Worm (Caenorhabditis elegans) whole organism, L1 larva: ENCODE results near the gene F21H7.2.

ENCODE experiments used
- C04F5.9 ChIP-seq: sonication (generic microtip); optimal IDR thresholded peaks from 2 replicates; lab custom pipeline; 2016; ENCODE audit warnings: missing genetic modification characterization, missing compliant biosample characterization
- C16A3.4 ChIP-seq: fragments of 150-350 bp; optimal IDR thresholded peaks from 2 replicates; lab custom pipeline; 2014; ENCODE audit warnings: missing biosample characterization, missing genetic modification characterization
- C34B4.2 ChIP-seq: sonication (generic microtip); optimal IDR thresholded peaks from 2 replicates; lab custom pipeline; 2017; ENCODE audit warnings: mild to moderate bottlenecking, missing genetic modification characterization, missing compliant biosample characterization
- aha-1 ChIP-seq: fragments of 150-350 bp; optimal IDR thresholded peaks from 2 replicates; lab custom pipeline; 2014; ENCODE audit warnings: missing biosample characterization, missing genetic modification characterization
- ceh-8 ChIP-seq: fragments of 200-800 bp; sonication (Bioruptor generic); optimal IDR thresholded peaks from 2 replicates; lab custom pipeline; 2018; ENCODE audit warnings: mild to moderate bottlenecking, missing genetic modification characterization, moderate library complexity, missing compliant biosample characterization
- ceh-82 ChIP-seq, 3 experiments: fragments of 150-350 bp in 1 of 3; sonication (generic microtip) in 2 of 3; optimal IDR thresholded peaks; 2 replicates each; lab custom pipeline; 2014 to 2017; ENCODE audit warnings: missing biosample characterization in 3 of 3, missing genetic modification characterization in 3 of 3
- ceh-90 ChIP-seq: sonication (generic microtip); optimal IDR thresholded peaks from 2 replicates; lab custom pipeline; 2016; ENCODE audit warnings: missing genetic modification characterization, missing compliant biosample characterization
- dpl-1 ChIP-seq, 3 experiments: fragments of 150-350 bp in 2 of 3; sonication (generic microtip) in 1 of 3; optimal IDR thresholded peaks; 2 replicates each; lab custom pipeline; 2014 to 2017; ENCODE audit warnings: missing biosample characterization in 3 of 3, missing genetic modification characterization in 3 of 3, missing genetic modification reagents in 3 of 3
- dsc-1 ChIP-seq: sonication (generic microtip); optimal IDR thresholded peaks from 2 replicates; lab custom pipeline; 2016; ENCODE audit warnings: mild to moderate bottlenecking, missing genetic modification characterization, missing compliant biosample characterization
- efl-3 ChIP-seq: fragments of 200-800 bp; sonication (Bioruptor generic); optimal IDR thresholded peaks from 2 replicates; lab custom pipeline; 2018; ENCODE audit warnings: mild to moderate bottlenecking, missing genetic modification characterization, missing compliant biosample characterization
- egl-13 ChIP-seq: sonication (generic microtip); optimal IDR thresholded peaks from 2 replicates; lab custom pipeline; 2016; ENCODE audit warnings: missing genotype, missing genetic modification reagents, missing genetic modification characterization, missing compliant biosample characterization
- grh-1 ChIP-seq: fragments of 200-800 bp; sonication (Bioruptor generic); IDR thresholded peaks from 2 replicates; pipeline ENCODE4 v1.3.6; 2022; ENCODE audit warnings: missing genetic modification reagents, missing genetic modification characterization, missing compliant biosample characterization
- hlh-17 ChIP-seq: fragments of 200-800 bp; sonication (Bioruptor generic); optimal IDR thresholded peaks from 2 replicates; lab custom pipeline; 2018; ENCODE audit warnings: missing genetic modification characterization, mild to moderate bottlenecking, missing compliant biosample characterization, moderate library complexity, borderline replicate concordance
- lin-15B ChIP-seq: fragments of 150-350 bp; sonication (generic microtip); optimal IDR thresholded peaks from 3 replicates; lab custom pipeline; 2014; ENCODE audit warnings: missing biosample characterization, missing genetic modification characterization
- lin-35 ChIP-seq, 2 experiments: fragments of 150-350 bp; optimal IDR thresholded peaks; 2 replicates each; lab custom pipeline; 2014; ENCODE audit warnings: missing biosample characterization in 2 of 2, missing genetic modification characterization in 2 of 2, missing genetic modification reagents in 2 of 2
- lsy-2 ChIP-seq, 2 experiments: fragments of 150-350 bp; optimal IDR thresholded peaks; 2 replicates each; lab custom pipeline; 2014; ENCODE audit warnings: missing biosample characterization in 2 of 2, missing genetic modification characterization in 2 of 2
- mab-9 ChIP-seq: fragments of 200-800 bp; sonication (Bioruptor generic); IDR thresholded peaks from 2 replicates; pipeline ENCODE4 v1.3.6; 2022; ENCODE audit warnings: missing genetic modification reagents, missing genetic modification characterization, missing compliant biosample characterization
- nhr-11 ChIP-seq: fragments of 150-350 bp; optimal IDR thresholded peaks from 2 replicates; lab custom pipeline; 2014; ENCODE audit warnings: missing biosample characterization, missing genetic modification characterization
- nhr-12 ChIP-seq: sonication (generic microtip); optimal IDR thresholded peaks from 2 replicates; lab custom pipeline; 2017; ENCODE audit warnings: missing biosample characterization, missing genetic modification characterization
- nhr-19 ChIP-seq: fragments of 200-800 bp; sonication (Bioruptor generic); conservative IDR thresholded peaks from 2 replicates; pipeline ENCODE4 v1.3.6; 2022; ENCODE audit warnings: missing genetic modification characterization, missing compliant biosample characterization
- nhr-76 ChIP-seq: sonication (generic microtip); optimal IDR thresholded peaks from 2 replicates; lab custom pipeline; 2017; ENCODE audit warnings: missing biosample characterization, missing genetic modification characterization
- nhr-85 ChIP-seq: sonication (generic microtip); peaks from one replicate; lab custom pipeline; 2016; ENCODE audit warnings: missing genetic modification characterization, inconsistent platforms, missing compliant biosample characterization
- pag-3 ChIP-seq: sonication (generic microtip); optimal IDR thresholded peaks from 2 replicates; lab custom pipeline; 2017; ENCODE audit warnings: missing genetic modification characterization, mild to moderate bottlenecking, missing compliant biosample characterization, antibody characterized with exemption, borderline replicate concordance; ENCODE audit not compliant: insufficient read depth
- pax-3 ChIP-seq: fragments of 200-800 bp; sonication (Bioruptor generic); optimal IDR thresholded peaks from 2 replicates; lab custom pipeline; 2018; ENCODE audit warnings: mild to moderate bottlenecking, missing genetic modification characterization, moderate library complexity, missing compliant biosample characterization
- skn-1 ChIP-seq: fragments of 150-350 bp; optimal IDR thresholded peaks from 2 replicates; lab custom pipeline; 2014; ENCODE audit warnings: missing biosample characterization, missing genetic modification characterization
- snpc-4 ChIP-seq: fragments of 150-350 bp; optimal IDR thresholded peaks from 2 replicates; lab custom pipeline; 2014; ENCODE audit warnings: missing biosample characterization, missing genetic modification characterization
- sox-4 ChIP-seq: sonication (generic microtip); optimal IDR thresholded peaks from 2 replicates; lab custom pipeline; 2016; ENCODE audit warnings: missing genetic modification characterization, missing compliant biosample characterization
- sup-37 ChIP-seq: fragments of 200-800 bp; sonication (Bioruptor generic); optimal IDR thresholded peaks from 2 replicates; lab custom pipeline; 2018; ENCODE audit warnings: mild to moderate bottlenecking, missing genetic modification characterization, missing compliant biosample characterization
- tbx-2 ChIP-seq: sonication (generic microtip); optimal IDR thresholded peaks from 2 replicates; lab custom pipeline; 2016; ENCODE audit warnings: missing genetic modification characterization, missing compliant biosample characterization
- tlp-1 ChIP-seq: fragments of 150-350 bp; optimal IDR thresholded peaks from 2 replicates; lab custom pipeline; 2014; ENCODE audit warnings: missing biosample characterization, missing genetic modification characterization
- unc-130 ChIP-seq: fragments of 150-350 bp; optimal IDR thresholded peaks from 2 replicates; lab custom pipeline; 2017; ENCODE audit warnings: missing biosample characterization, missing genetic modification characterization, inconsistent platforms
- unc-62 ChIP-seq: fragments of 150-350 bp; optimal IDR thresholded peaks from 2 replicates; lab custom pipeline; 2014; ENCODE audit warnings: missing biosample characterization, missing genetic modification reagents, missing genetic modification characterization
- unc-98 ChIP-seq: fragments of 200-800 bp; sonication (Bioruptor generic); IDR thresholded peaks from 2 replicates; pipeline ENCODE4 v1.3.6; 2022; ENCODE audit warnings: missing genetic modification characterization, missing compliant biosample characterization
- xbp-1 ChIP-seq: sonication (generic microtip); optimal IDR thresholded peaks from 2 replicates; lab custom pipeline; 2016; ENCODE audit warnings: missing genetic modification characterization, missing compliant biosample characterization
- zip-4 ChIP-seq: fragments of 200-800 bp; sonication (Bioruptor generic); optimal IDR thresholded peaks from 2 replicates; lab custom pipeline; 2018; ENCODE audit warnings: mild to moderate bottlenecking, missing genetic modification characterization, moderate library complexity, missing compliant biosample characterization
- ztf-4 ChIP-seq: fragments of 150-350 bp; optimal IDR thresholded peaks from 2 replicates; lab custom pipeline; 2014; ENCODE audit warnings: missing biosample characterization, missing genetic modification characterization

The F21H7.2 gene

ce11 chrV:16269556-16269955, 39.8 kb upstream of the F21H7.2 start, which contains the start of the genes fbxa-2 and T13F3.8:
Gene fbxa-2, minus strand, starts transcription at chrV:16269656.
Gene T13F3.8, plus strand, starts transcription at chrV:16269800.
- TF ChIP-seq skn-1 (tag; lab: Kevin White, UChicago) (no peak), C04F5.9 (tag; lab: Kevin White, UChicago) (no peak), lin-15B (tag; lab: Kevin White, UChicago) (no peak), C34B4.2 (tag; lab: Kevin White, UChicago) (no peak), grh-1 (GFP tag; lab: Robert Waterston, UW) (no peak)

- TF ChIP-seq unc-130 (tag; lab: Kevin White, UChicago) (no peak), xbp-1 (no peak), nhr-76 (tag; lab: Kevin White, UChicago) (no peak), lin-35 (GFP tag; optimal IDR thresholded peaks at IDR 0.05; lab: Kevin White, UChicago) (no peak), snpc-4 (no peak), dsc-1 (tag; lab: Kevin White, UChicago) (no peak), egl-13 (tag; lab: Kevin White, UChicago) (no peak), ceh-8 (GFP tag; lab: Kevin White, UChicago) (no peak), tbx-2 (tag; lab: Kevin White, UChicago) (no peak), dpl-1 (GFP tag; optimal IDR thresholded peaks at IDR 0.05; lab: Kevin White, UChicago) (no peak), ceh-82 (tag; optimal IDR thresholded peaks at IDR 0.05; lab: Kevin White, UChicago) (no peak), lin-15B (tag; lab: Kevin White, UChicago) (no peak), tlp-1 (tag; lab: Kevin White, UChicago) (no peak), unc-98 (GFP tag; lab: Robert Waterston, UW) (no peak), nhr-12 (no peak)
- TF ChIP-seq, all 84 proteins: peak for 0
These were observed 36.7 kb upstream of the F21H7.2 start, which contains the start of gene T13F3.4 for ce11 chrV:16266514-16266913. Gene T13F3.4, minus strand, starts transcription at chrV:16266614.

ce11 chrV:16259684-16260083, 29.9 kb upstream of the F21H7.2 start, which contains the start of gene nhr-127:
Gene nhr-127, plus strand, starts transcription at chrV:16259984.
- TF ChIP-seq mab-9 (GFP tag; lab: Robert Waterston, UW) (no peak), aha-1 (tag; lab: Kevin White, UChicago) (no peak), sox-4 (tag; lab: Kevin White, UChicago) (no peak), snpc-4 (no peak), pag-3 (tag; lab: Kevin White, UChicago) (no peak), C16A3.4 (tag; lab: Kevin White, UChicago) (no peak), skn-1 (tag; lab: Kevin White, UChicago) (no peak), C34B4.2 (tag; lab: Kevin White, UChicago) (no peak), nhr-19 (no peak), ceh-90 (tag; lab: Kevin White, UChicago) (no peak), nhr-11 (tag; lab: Kevin White, UChicago) (no peak), efl-3 (GFP tag; lab: Kevin White, UChicago) (no peak), unc-62 (no peak), xbp-1 (no peak), sup-37 (GFP tag; lab: Kevin White, UChicago) (no peak), pax-3 (tag; lab: Kevin White, UChicago) (no peak)
- TF ChIP-seq, all 84 proteins: peak for 0

- TF ChIP-seq hlh-17 (no peak), lsy-2 (tag; optimal IDR thresholded peaks at IDR 0.05; lab: Kevin White, UChicago) (no peak), nhr-85 (tag; lab: Kevin White, UChicago) (no peak), ztf-4 (tag; lab: Kevin White, UChicago) (no peak), zip-4 (GFP tag; lab: Kevin White, UChicago) (no peak), nhr-11 (tag; lab: Kevin White, UChicago) (no peak)
These were observed 28.3 kb upstream of the F21H7.2 start, which contains the start of gene nhr-218 for ce11 chrV:16258142-16258541. Gene nhr-218, plus strand, starts transcription at chrV:16258442.
